Fruit fly (Drosophila melanogaster) whole organism, embryonic: ENCODE measurements around the gene Dsor1.

Experiments
- Ada2b ChIP-seq: fragments of 200-800 bp; sonication (Bioruptor generic); IDR thresholded peaks from 2 replicates; pipeline ENCODE4 v1.3.6; 2022; ENCODE audit warnings: missing biosample characterization, missing genetic modification characterization
- B-H1 ChIP-seq: fragments of 200-800 bp; sonication (Bioruptor generic); IDR thresholded peaks from 3 replicates; pipeline ENCODE4 v1.3.6; 2022; ENCODE audit warnings: missing biosample characterization, missing genetic modification characterization
- CG10274 ChIP-seq: fragments of 200-800 bp; sonication (Bioruptor generic); optimal IDR thresholded peaks from 3 replicates; lab custom pipeline; 2017; ENCODE audit warnings: missing biosample characterization, mild to moderate bottlenecking, missing genetic modification characterization
- CG10654 ChIP-seq: fragments of 200-800 bp; sonication (Bioruptor generic); optimal IDR thresholded peaks from 2 replicates; lab custom pipeline; 2016; ENCODE audit warnings: missing biosample characterization, missing genetic modification characterization
- CG10979 ChIP-seq: fragments of 200-800 bp; sonication (Bioruptor generic); optimal IDR thresholded peaks from 2 replicates; lab custom pipeline; 2018; ENCODE audit warnings: missing biosample characterization, mild to moderate bottlenecking, missing genetic modification characterization, moderate library complexity
- CG11456 ChIP-seq: fragments of 200-800 bp; sonication (Bioruptor generic); IDR thresholded peaks from 3 replicates; pipeline ENCODE4 v1.3.6; 2022; ENCODE audit warnings: missing biosample characterization, missing genetic modification characterization
- CG12236 ChIP-seq: fragments of 200-800 bp; sonication (Bioruptor generic); optimal IDR thresholded peaks from 2 replicates; lab custom pipeline; 2016; ENCODE audit warnings: missing biosample characterization, missing genetic modification characterization
- CG13624 ChIP-seq: fragments of 200-800 bp; sonication (Bioruptor generic); optimal IDR thresholded peaks from 2 replicates; lab custom pipeline; 2016; ENCODE audit warnings: missing biosample characterization, missing genetic modification characterization
- CG14050 ChIP-seq: fragments of 200-800 bp; sonication (Bioruptor generic); IDR thresholded peaks from 3 replicates; pipeline ENCODE4 v1.3.6; 2022; ENCODE audit warnings: missing biosample characterization, missing genetic modification characterization
- CG15073 ChIP-seq: fragments of 200-800 bp; sonication (Bioruptor generic); optimal IDR thresholded peaks from 2 replicates; lab custom pipeline; 2016; ENCODE audit warnings: missing biosample characterization, missing genetic modification characterization
- CG1529 ChIP-seq: fragments of 200-800 bp; sonication (Bioruptor generic); optimal IDR thresholded peaks from 3 replicates; lab custom pipeline; 2018; ENCODE audit warnings: missing biosample characterization, missing genetic modification characterization
- CG15479 ChIP-seq: fragments of 200-800 bp; sonication (Bioruptor generic); optimal IDR thresholded peaks from 3 replicates; lab custom pipeline; 2019; ENCODE audit warnings: missing biosample characterization, mild to moderate bottlenecking, missing genetic modification characterization, moderate library complexity
- CG16863 ChIP-seq: fragments of 200-800 bp; sonication (Bioruptor generic); optimal IDR thresholded peaks from 3 replicates; lab custom pipeline; 2016; ENCODE audit warnings: missing biosample characterization, missing genetic modification characterization
- CG2129 ChIP-seq: fragments of 200-800 bp; sonication (Bioruptor generic); IDR thresholded peaks from 2 replicates; pipeline ENCODE4 v1.3.6; 2022; ENCODE audit warnings: missing biosample characterization, missing genetic modification characterization; ENCODE audit not compliant: partially characterized antibody
- CG2712 ChIP-seq: fragments of 200-800 bp; optimal IDR thresholded peaks from 3 replicates; lab custom pipeline; 2019; ENCODE audit warnings: missing biosample characterization, mild to moderate bottlenecking, missing genetic modification characterization, moderate library complexity
- CG31365 ChIP-seq: fragments of 200-800 bp; sonication (Bioruptor generic); optimal IDR thresholded peaks from 2 replicates; lab custom pipeline; 2018; ENCODE audit warnings: missing biosample characterization, mild to moderate bottlenecking, missing genetic modification characterization
- CG32767 ChIP-seq: fragments of 200-800 bp; sonication (Bioruptor generic); IDR thresholded peaks from 2 replicates; pipeline ENCODE4 v1.3.6; 2022; ENCODE audit warnings: missing biosample characterization, missing genetic modification characterization
- CG33557 ChIP-seq: fragments of 200-800 bp; sonication (Bioruptor generic); optimal IDR thresholded peaks from 2 replicates; lab custom pipeline; 2019; ENCODE audit warnings: missing biosample characterization, mild to moderate bottlenecking, missing genetic modification characterization, moderate library complexity
- CG4282 ChIP-seq: fragments of 200-800 bp; sonication (Bioruptor generic); optimal IDR thresholded peaks from 2 replicates; lab custom pipeline; 2016; ENCODE audit warnings: missing biosample characterization, missing genetic modification characterization
- CG4707 ChIP-seq: fragments of 200-800 bp; sonication (Bioruptor generic); optimal IDR thresholded peaks from 2 replicates; lab custom pipeline; 2018; ENCODE audit warnings: missing biosample characterization, mild to moderate bottlenecking, missing genetic modification characterization, moderate library complexity
- CG4820 ChIP-seq: fragments of 200-800 bp; sonication (Bioruptor generic); optimal IDR thresholded peaks from 3 replicates; lab custom pipeline; 2016; ENCODE audit warnings: missing biosample characterization, missing genetic modification characterization
- CG7556 ChIP-seq: fragments of 200-800 bp; sonication (Bioruptor generic); optimal IDR thresholded peaks from 2 replicates; lab custom pipeline; 2017; ENCODE audit warnings: missing biosample characterization, mild to moderate bottlenecking, missing genetic modification characterization
- CG7786 ChIP-seq: fragments of 200-800 bp; sonication (Bioruptor generic); optimal IDR thresholded peaks from 2 replicates; lab custom pipeline; 2016; ENCODE audit warnings: missing biosample characterization, missing genetic modification characterization
- CG8089 ChIP-seq: fragments of 200-800 bp; sonication (Bioruptor generic); optimal IDR thresholded peaks from 3 replicates; lab custom pipeline; 2016; ENCODE audit warnings: missing biosample characterization, missing genetic modification characterization
- CG8924 ChIP-seq: fragments of 200-800 bp; optimal IDR thresholded peaks from 3 replicates; lab custom pipeline; 2019; ENCODE audit warnings: missing biosample characterization, mild to moderate bottlenecking, missing genetic modification characterization, moderate library complexity
- CG9215 ChIP-seq: fragments of 200-800 bp; sonication (Bioruptor generic); IDR thresholded peaks from 2 replicates; pipeline ENCODE4 v1.3.6; 2022; ENCODE audit warnings: missing biosample characterization, missing genetic modification characterization
- CG9609 ChIP-seq: fragments of 200-800 bp; sonication (Bioruptor generic); optimal IDR thresholded peaks from 3 replicates; lab custom pipeline; 2016; ENCODE audit warnings: missing biosample characterization, missing genetic modification characterization
- Dfd ChIP-seq, 2 experiments: fragments of >200 bp; optimal IDR thresholded peaks; 2 replicates each; lab custom pipeline; 2017; ENCODE audit warnings: missing biosample characterization in 2 of 2, missing genetic modification characterization in 2 of 2
- Dip3 ChIP-seq: fragments of 200-800 bp; sonication (Bioruptor generic); optimal IDR thresholded peaks from 3 replicates; lab custom pipeline; 2016; ENCODE audit warnings: missing biosample characterization, missing genetic modification characterization
- Dll ChIP-seq: fragments of 200-800 bp; sonication (Bioruptor generic); IDR thresholded peaks from 4 replicates; pipeline ENCODE4 v1.3.6; 2022; ENCODE audit warnings: missing biosample characterization, missing genetic modification characterization; ENCODE audit not compliant: partially characterized antibody
- Mrtf ChIP-seq: fragments of 200-800 bp; sonication (Bioruptor generic); IDR thresholded peaks from 3 replicates; pipeline ENCODE4 v1.3.6; 2022; ENCODE audit warnings: missing biosample characterization, missing genetic modification characterization
- Rx ChIP-seq: fragments of 200-800 bp; sonication (Bioruptor generic); IDR thresholded peaks from 2 replicates; pipeline ENCODE4 v1.3.6; 2022; ENCODE audit warnings: missing biosample characterization, missing genetic modification characterization
- Spps ChIP-seq: fragments of 200-800 bp; sonication (Bioruptor generic); optimal IDR thresholded peaks from 2 replicates; lab custom pipeline; 2018; ENCODE audit warnings: missing biosample characterization, mild to moderate bottlenecking, missing genetic modification characterization
- Sry-β ChIP-seq: fragments of 200-800 bp; sonication (Bioruptor generic); optimal IDR thresholded peaks from 2 replicates; lab custom pipeline; 2018; ENCODE audit warnings: missing biosample characterization, mild to moderate bottlenecking, missing genetic modification characterization, moderate library complexity
- ara ChIP-seq: fragments of 200-800 bp; sonication (Bioruptor generic); IDR thresholded peaks from 2 replicates; pipeline ENCODE4 v1.3.6; 2022; ENCODE audit warnings: missing biosample characterization, missing genetic modification characterization
- crol ChIP-seq: fragments of 200-800 bp; sonication (Bioruptor generic); IDR thresholded peaks from 2 replicates; pipeline ENCODE4 v1.3.6; 2022; ENCODE audit warnings: missing biosample characterization, missing genetic modification characterization
- ftz-f1 ChIP-seq: fragments of 200-800 bp; sonication (Bioruptor generic); optimal IDR thresholded peaks from 2 replicates; lab custom pipeline; 2016; ENCODE audit warnings: missing biosample characterization, missing genetic modification characterization
- h ChIP-seq: fragments of >200 bp; optimal IDR thresholded peaks from 2 replicates; lab custom pipeline; 2017
- hkb ChIP-seq, 2 experiments: fragments of 200-800 bp in 1 of 2; fragments of >200 bp in 1 of 2; sonication (Bioruptor generic) in 1 of 2; IDR thresholded peaks in 1 of 2; optimal IDR thresholded peaks in 1 of 2; 2 replicates each; pipeline versions ENCODE4 v1.3.6 to Lab custom; 2017 to 2022; ENCODE audit warnings: missing biosample characterization in 1 of 2, missing genetic modification characterization in 1 of 2
- inv ChIP-seq: fragments of 200-800 bp; sonication (Bioruptor generic); IDR thresholded peaks from 2 replicates; pipeline ENCODE4 v1.3.6; 2022; ENCODE audit warnings: missing biosample characterization, missing genetic modification characterization; ENCODE audit not compliant: partially characterized antibody
- lov ChIP-seq, 2 experiments: fragments of 200-800 bp in 1 of 2; fragments of >200 bp in 1 of 2; sonication (Bioruptor generic) in 1 of 2; IDR thresholded peaks in 1 of 2; optimal IDR thresholded peaks in 1 of 2; 2 replicates in 1 of 2; 3 replicates in 1 of 2; pipeline versions ENCODE4 v1.3.6 to Lab custom; 2017 to 2022; ENCODE audit warnings: missing biosample characterization in 1 of 2, missing genetic modification characterization in 1 of 2
- otp ChIP-seq: fragments of 200-800 bp; sonication (Bioruptor generic); IDR thresholded peaks from 3 replicates; pipeline ENCODE4, ENCODE4 v1.3.6; 2022; ENCODE audit warnings: missing biosample characterization, missing genetic modification characterization
- pfk ChIP-seq: fragments of 200-800 bp; sonication (Bioruptor generic); optimal IDR thresholded peaks from 2 replicates; lab custom pipeline; 2018; ENCODE audit warnings: missing biosample characterization, mild to moderate bottlenecking, missing genetic modification characterization, moderate library complexity
- run ChIP-seq: fragments of 200-800 bp; sonication (Bioruptor generic); optimal IDR thresholded peaks from 3 replicates; lab custom pipeline; 2018; ENCODE audit warnings: missing biosample characterization, mild to moderate bottlenecking, missing genetic modification characterization
- sim ChIP-seq: fragments of 200-800 bp; sonication (Bioruptor generic); IDR thresholded peaks from 2 replicates; pipeline ENCODE4 v1.3.6; 2022; ENCODE audit warnings: missing biosample characterization, missing genetic modification characterization
- slou ChIP-seq: fragments of 200-800 bp; sonication (Bioruptor generic); optimal IDR thresholded peaks from 3 replicates; lab custom pipeline; 2016; ENCODE audit warnings: missing biosample characterization, missing genetic modification characterization
- so ChIP-seq: fragments of 200-800 bp; sonication (Bioruptor generic); IDR thresholded peaks from 3 replicates; pipeline ENCODE4 v1.3.6; 2022; ENCODE audit warnings: missing biosample characterization, missing genetic modification characterization
- ssp ChIP-seq: fragments of 200-800 bp; sonication (Bioruptor generic); IDR thresholded peaks from 2 replicates; pipeline ENCODE4 v1.3.6; 2022; ENCODE audit warnings: missing biosample characterization, missing genetic modification characterization
- wdn ChIP-seq: fragments of 200-800 bp; sonication (Bioruptor generic); IDR thresholded peaks from 2 replicates; pipeline ENCODE4 v1.3.6; 2022; ENCODE audit warnings: missing biosample characterization, missing genetic modification characterization
- yki ChIP-seq: fragments of >200 bp; optimal IDR thresholded peaks from 3 replicates; lab custom pipeline; 2018
- zen ChIP-seq: fragments of 200-800 bp; sonication (Bioruptor generic); optimal IDR thresholded peaks from 3 replicates; lab custom pipeline; 2018; ENCODE audit warnings: missing biosample characterization, mild to moderate bottlenecking, missing genetic modification characterization, moderate library complexity
- zf30C ChIP-seq: fragments of 200-800 bp; sonication (Bioruptor generic); optimal IDR thresholded peaks from 3 replicates; lab custom pipeline; 2018; ENCODE audit warnings: missing biosample characterization, mild to moderate bottlenecking, missing genetic modification characterization

The Dsor1 gene

dm6 chrX:9220434-9220833 is 26.7 kb upstream of the Dsor1 start (continued):
- TF ChIP-seq CG9609 (no peak), Dip3 (GFP tag; lab: Kevin White, UChicago) (no peak), ftz-f1 (GFP tag; lab: Kevin White, UChicago) (no peak), yki (lab: Kevin White, UChicago) (no peak), CG2712 (tag; lab: Kevin White, UChicago) (peak; percentile 32), Dll (no peak), crol (no peak), Mrtf (0 out of 3 replicates have a peak, but pooled peaks have one; percentile 23), sim (no peak), zf30C (GFP tag; lab: Kevin White, UChicago) (no peak), CG8089 (GFP tag; lab: Kevin White, UChicago) (no peak), B-H1 (GFP tag; lab: Robert Waterston, UW) (no peak), slou (GFP tag; lab: Kevin White, UChicago) (no peak), CG15479 (GFP tag; lab: Kevin White, UChicago) (no peak), CG11456 (GFP tag; lab: Robert Waterston, UW) (no peak), hkb (optimal IDR thresholded peaks at IDR 0.05; lab: Kevin White, UChicago) (no peak), hkb (GFP tag; IDR thresholded peaks at IDR 0.05; lab: Robert Waterston, UW) (0 out of 2 replicates have a peak, but pooled peaks have one; percentile 19), CG7786 (GFP tag; lab: Kevin White, UChicago) (no peak), CG4707 (GFP tag; lab: Kevin White, UChicago) (no peak), CG2129 (no peak), CG33557 (GFP tag; lab: Kevin White, UChicago) (no peak), Rx (GFP tag; lab: Robert Waterston, UW) (peak; percentile 39), CG14050 (GFP tag; lab: Robert Waterston, UW) (no peak), Ada2b (GFP tag; lab: Robert Waterston, UW) (peak; percentile 26; the same call in 1 of the 2 replicates), Spps (tag; lab: Kevin White, UChicago) (no peak), inv (GFP tag; lab: Robert Waterston, UW) (no peak), CG10274 (GFP tag; lab: Kevin White, UChicago) (no peak), ara (GFP tag; lab: Robert Waterston, UW) (peak; percentile 55; the same call in 1 of the 2 replicates), ssp (GFP tag; lab: Robert Waterston, UW) (no peak), Dfd (GFP tag; optimal IDR thresholded peaks at IDR 0.05; lab: Kevin White, UChicago) (no peak), Sry-β (GFP tag; lab: Kevin White, UChicago) (no peak), CG7556 (GFP tag; lab: Kevin White, UChicago) (no peak), CG4282 (GFP tag; lab: Kevin White, UChicago) (no peak), lov (optimal IDR thresholded peaks at IDR 0.05; lab: Kevin White, UChicago) (no peak), lov (GFP tag; IDR thresholded peaks at IDR 0.05; lab: Robert Waterston, UW) (no peak), CG10654 (GFP tag; lab: Kevin White, UChicago) (no peak), CG1529 (GFP tag; lab: Kevin White, UChicago) (no peak), CG32767 (GFP tag; lab: Robert Waterston, UW) (no peak; the same call in 1 of the 2 replicates), otp (GFP tag; lab: Robert Waterston, UW) (0 out of 3 replicates have a peak, but pooled peaks have one; percentile 25), CG16863 (peak; percentile 2), so (GFP tag; lab: Robert Waterston, UW) (no peak), CG8924 (no peak), CG4820 (peak; percentile 14), run (no peak), CG10979 (tag; lab: Kevin White, UChicago) (peak; percentile 36), CG9215 (GFP tag; lab: Robert Waterston, UW) (no peak), wdn (no peak), pfk (GFP tag; lab: Kevin White, UChicago) (no peak), CG12236 (GFP tag; lab: Kevin White, UChicago) (no peak), h (lab: Kevin White, UChicago) (no peak), CG15073 (GFP tag; lab: Kevin White, UChicago) (no peak), CG31365 (tag; lab: Kevin White, UChicago) (no peak), CG13624 (GFP tag; lab: Kevin White, UChicago) (no peak), zen (peak; percentile 10)
